Fruit fly (Drosophila melanogaster) whole organism, wandering third instar larva: ENCODE data around the gene FucTA.

ENCODE experiments used
- CG32264 ChIP-seq: fragments of 200-800 bp; sonication (Bioruptor generic); optimal IDR thresholded peaks from 2 replicates; lab custom pipeline; 2016; ENCODE audit warnings: missing biosample characterization, missing genetic modification characterization
- CG9705 ChIP-seq: fragments of 200-800 bp; sonication (Bioruptor generic); optimal IDR thresholded peaks from 2 replicates; lab custom pipeline; 2018; ENCODE audit warnings: missing biosample characterization, mild to moderate bottlenecking, missing genetic modification characterization
- CrebA ChIP-seq: fragments of 200-800 bp; sonication (Bioruptor generic); optimal IDR thresholded peaks from 2 replicates; lab custom pipeline; 2016; ENCODE audit warnings: missing biosample characterization, mild to moderate bottlenecking, missing genetic modification characterization, borderline replicate concordance
- Dfd ChIP-seq: fragments of >200 bp; optimal IDR thresholded peaks from 2 replicates; lab custom pipeline; 2017; ENCODE audit warnings: missing biosample characterization, missing genetic modification characterization
- Dif ChIP-seq: fragments of 200-275, 200-300 bp; sonication (Bioruptor generic); optimal IDR thresholded peaks from 2 replicates; lab custom pipeline; 2018; ENCODE audit warnings: missing biosample characterization, missing genetic modification characterization; ENCODE audit not compliant: partially characterized antibody
- GATAd ChIP-seq: sonication (Bioruptor generic); optimal IDR thresholded peaks from 2 replicates; lab custom pipeline; 2016; ENCODE audit warnings: missing biosample characterization, missing genetic modification characterization
- HLH106 ChIP-seq: fragments of 200-800 bp; optimal IDR thresholded peaks from 3 replicates; lab custom pipeline; 2019; ENCODE audit warnings: missing biosample characterization, mild to moderate bottlenecking, missing genetic modification characterization, moderate library complexity
- Hnf4 ChIP-seq: fragments of 200-800 bp; sonication (Bioruptor generic); optimal IDR thresholded peaks from 2 replicates; lab custom pipeline; 2016; ENCODE audit warnings: missing biosample characterization, mild to moderate bottlenecking, missing genetic modification characterization
- Hr78 ChIP-seq: fragments of >200 bp; optimal IDR thresholded peaks from 2 replicates; lab custom pipeline; 2017; ENCODE audit warnings: missing biosample characterization, missing genetic modification characterization
- Hr83 ChIP-seq: fragments of 200-300 bp; sonication (Bioruptor generic); optimal IDR thresholded peaks from 2 replicates; lab custom pipeline; 2016; ENCODE audit warnings: missing biosample characterization, mild to moderate bottlenecking, missing genetic modification characterization, moderate library complexity; ENCODE audit not compliant: poor library complexity, severe bottlenecking
- Jra ChIP-seq: sonication (Bioruptor generic); optimal IDR thresholded peaks from 2 replicates; lab custom pipeline; 2016; ENCODE audit warnings: missing biosample characterization, missing genetic modification characterization
- Mio ChIP-seq: sonication (Bioruptor generic); optimal IDR thresholded peaks from 2 replicates; lab custom pipeline; 2016; ENCODE audit warnings: missing biosample characterization, missing genetic modification characterization
- Myc ChIP-seq: fragments of >200 bp; optimal IDR thresholded peaks from 2 replicates; lab custom pipeline; 2017
- N ChIP-seq: fragments of >200 bp; optimal IDR thresholded peaks from 2 replicates; lab custom pipeline; 2018; ENCODE audit warnings: missing biosample characterization, missing external identifiers, missing genetic modification characterization
- OdsH ChIP-seq: fragments of 200-800 bp; sonication (Bioruptor generic); optimal IDR thresholded peaks from 2 replicates; lab custom pipeline; 2016; ENCODE audit warnings: missing biosample characterization, mild to moderate bottlenecking, missing genetic modification characterization
- Rel ChIP-seq, 2 experiments: fragments of 200-800 bp; sonication (Bioruptor generic) in 1 of 2; optimal IDR thresholded peaks; 2 replicates in 1 of 2; 3 replicates in 1 of 2; lab custom pipeline; 2016 to 2019; ENCODE audit warnings: mild to moderate bottlenecking in 2 of 2, missing biosample characterization in 2 of 2, missing genetic modification characterization in 2 of 2, moderate library complexity in 1 of 2
- Sp1 ChIP-seq: fragments of 200-800 bp; sonication (Bioruptor generic); optimal IDR thresholded peaks from 3 replicates; lab custom pipeline; 2019; ENCODE audit warnings: missing biosample characterization, mild to moderate bottlenecking, missing genetic modification characterization, moderate library complexity
- Vsx2 ChIP-seq: fragments of 200-300, 225-300 bp; sonication (Bioruptor generic); optimal IDR thresholded peaks from 2 replicates; lab custom pipeline; 2018; ENCODE audit warnings: missing biosample characterization, missing genetic modification characterization; ENCODE audit not compliant: partially characterized antibody
- br ChIP-seq: fragments of 200-800 bp; sonication (Bioruptor generic); optimal IDR thresholded peaks from 2 replicates; lab custom pipeline; 2016; ENCODE audit warnings: missing biosample characterization, missing genetic modification characterization
- brk ChIP-seq: fragments of 200-800 bp; sonication (Bioruptor generic); optimal IDR thresholded peaks from 2 replicates; lab custom pipeline; 2016; ENCODE audit warnings: missing biosample characterization, mild to moderate bottlenecking, missing genetic modification characterization
- dl ChIP-seq, 2 experiments: fragments of 175-275, 200-275 bp in 1 of 2; fragments of 200-275 bp in 1 of 2; sonication (Bioruptor generic); optimal IDR thresholded peaks; lab custom pipeline; 2018; ENCODE audit warnings: mild to moderate bottlenecking in 2 of 2, missing biosample characterization in 2 of 2, missing genetic modification characterization in 2 of 2, moderate library complexity in 2 of 2; ENCODE audit not compliant: partially characterized antibody in 2 of 2, insufficient read depth in 1 of 2
- dmrt93B ChIP-seq: fragments of 200-800 bp; sonication (Bioruptor generic); optimal IDR thresholded peaks from 2 replicates; lab custom pipeline; 2018; ENCODE audit warnings: missing biosample characterization, mild to moderate bottlenecking, missing genetic modification characterization
- dsf ChIP-seq: sonication (Bioruptor generic); optimal IDR thresholded peaks from 2 replicates; lab custom pipeline; 2016; ENCODE audit warnings: missing biosample characterization, missing genetic modification characterization, borderline replicate concordance
- ey ChIP-seq: fragments of 200-800 bp; sonication (Bioruptor generic); optimal IDR thresholded peaks from 2 replicates; lab custom pipeline; 2016; ENCODE audit warnings: missing biosample characterization, missing genetic modification characterization
- foxo ChIP-seq, 2 experiments: fragments of 200-800 bp; sonication (Bioruptor generic); optimal IDR thresholded peaks; 2 replicates in 1 of 2; 3 replicates in 1 of 2; lab custom pipeline; 2016 to 2017; ENCODE audit warnings: missing biosample characterization in 2 of 2, missing genetic modification characterization in 2 of 2
- fru ChIP-seq: fragments of 200-800 bp; sonication (Bioruptor generic); optimal IDR thresholded peaks from 3 replicates; lab custom pipeline; 2016; ENCODE audit warnings: missing biosample characterization, mild to moderate bottlenecking, missing genetic modification characterization
- h ChIP-seq: fragments of 200-800 bp; sonication (Bioruptor generic); optimal IDR thresholded peaks from 3 replicates; lab custom pipeline; 2016; ENCODE audit warnings: missing biosample characterization, mild to moderate bottlenecking, missing genetic modification characterization
- jim ChIP-seq: fragments of 175-275, 200-325 bp; sonication (Bioruptor generic); optimal IDR thresholded peaks from 2 replicates; lab custom pipeline; 2016; ENCODE audit warnings: missing biosample characterization, mild to moderate bottlenecking, missing genetic modification characterization
- lola ChIP-seq: fragments of >200 bp; optimal IDR thresholded peaks from 2 replicates; lab custom pipeline; 2017; ENCODE audit warnings: missing biosample characterization, missing genetic modification characterization
- pan ChIP-seq: fragments of >200 bp; optimal IDR thresholded peaks from 2 replicates; lab custom pipeline; 2017
- psq ChIP-seq: fragments of 200-800 bp; sonication (Bioruptor generic); optimal IDR thresholded peaks from 3 replicates; lab custom pipeline; 2017; ENCODE audit warnings: missing biosample characterization, mild to moderate bottlenecking, missing genetic modification characterization, moderate library complexity
- rgr ChIP-seq: fragments of 200-800 bp; sonication (Bioruptor generic); optimal IDR thresholded peaks from 3 replicates; lab custom pipeline; 2016; ENCODE audit warnings: missing biosample characterization, mild to moderate bottlenecking, missing genetic modification characterization
- sage ChIP-seq: fragments of 200-800 bp; sonication (Bioruptor generic); optimal IDR thresholded peaks from 2 replicates; lab custom pipeline; 2016; ENCODE audit warnings: missing biosample characterization, mild to moderate bottlenecking, missing genetic modification characterization
- sv ChIP-seq: fragments of 200-800 bp; sonication (Bioruptor generic); optimal IDR thresholded peaks from 3 replicates; lab custom pipeline; 2016; ENCODE audit warnings: missing biosample characterization, missing genetic modification characterization
- tai ChIP-seq: sonication (Bioruptor generic); optimal IDR thresholded peaks from 2 replicates; lab custom pipeline; 2016; ENCODE audit warnings: missing biosample characterization, missing genetic modification characterization
- usp ChIP-seq: fragments of >200 bp; optimal IDR thresholded peaks from 2 replicates; lab custom pipeline; 2017; ENCODE audit warnings: missing biosample characterization, missing genetic modification characterization
- woc ChIP-seq: sonication (Bioruptor generic); optimal IDR thresholded peaks from 2 replicates; lab custom pipeline; 2016; ENCODE audit warnings: missing biosample characterization, mild to moderate bottlenecking, missing genetic modification characterization

The FucTA gene

DNA sequence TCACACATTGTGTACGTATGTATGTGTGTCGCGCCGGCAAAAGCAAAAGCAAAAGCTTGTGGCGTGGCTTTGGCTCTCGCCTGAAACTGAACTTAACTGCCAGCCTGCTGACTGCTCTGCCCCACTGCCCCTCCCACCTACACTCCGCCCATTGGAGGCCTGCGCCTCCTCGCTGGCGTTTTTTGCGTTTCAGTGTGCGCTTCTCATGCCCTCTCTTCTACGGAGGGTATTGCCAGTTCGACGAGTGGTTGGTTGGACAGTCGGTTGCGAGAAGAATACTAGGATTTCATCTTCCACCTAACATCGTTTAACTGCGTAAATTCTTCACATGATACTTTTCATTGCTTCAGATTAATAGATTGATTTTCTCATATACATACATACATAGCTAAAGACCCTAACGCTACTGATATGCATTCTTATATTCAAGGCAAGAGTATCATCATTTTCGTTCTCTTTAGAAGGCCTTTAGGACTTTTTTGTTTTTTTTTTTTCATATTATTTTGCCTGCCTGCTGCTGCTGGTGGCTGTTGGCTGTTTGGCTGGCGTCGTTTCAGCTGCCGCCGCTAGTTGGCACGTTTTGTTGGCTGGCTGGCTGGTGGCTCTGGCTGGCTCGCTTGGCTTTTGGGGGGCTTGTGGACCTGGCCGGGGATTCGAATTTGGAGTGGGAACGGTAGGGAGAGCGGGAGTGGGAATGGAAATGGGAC, 41.9 kb upstream of the FucTA start (continued):
- TF ChIP-seq dmrt93B (GFP tag; lab: Kevin White, UChicago) = peak; percentile 78
- TF ChIP-seq brk (GFP tag; lab: Kevin White, UChicago) = peak; percentile 88
- peak; percentile 75 for TF ChIP-seq CG9705 (GFP tag; lab: Kevin White, UChicago)
- TF ChIP-seq, all 38 proteins: peak for 24

DNA sequence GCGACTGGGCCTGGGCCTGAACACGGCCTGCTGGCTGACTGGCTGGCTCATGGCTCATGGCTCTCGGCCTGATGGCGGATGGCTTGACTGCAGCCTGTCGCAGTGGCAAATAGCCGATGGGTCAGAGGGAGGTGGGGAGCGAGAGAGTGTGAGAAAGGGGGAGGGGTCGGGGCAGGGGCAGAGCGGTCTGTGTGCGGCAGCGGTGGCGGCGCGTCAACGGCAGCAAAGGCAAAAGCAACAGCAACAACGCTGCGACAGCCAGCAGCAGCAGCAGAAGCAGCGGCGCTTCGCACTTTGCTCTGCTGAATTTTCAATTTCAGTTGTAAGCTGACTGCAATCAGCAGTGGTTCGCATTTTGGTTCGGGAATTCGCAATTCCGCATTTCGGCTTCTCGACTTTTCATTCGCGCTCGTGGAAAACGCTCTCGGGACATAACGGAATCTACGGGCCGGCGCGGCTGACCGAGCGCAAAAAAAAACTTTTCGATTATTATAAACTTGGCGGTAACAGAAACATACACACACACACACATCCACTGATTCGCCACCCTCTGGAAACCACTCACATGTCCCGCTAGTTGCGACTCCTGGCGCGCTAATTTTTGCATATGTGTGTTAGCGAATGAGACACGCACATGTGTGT, 41.2 kb upstream of the FucTA start, which contains the start of gene CG45071:
Gene CG45071 (plus strand): TSS at position 317 of the 642 bp plus-strand sequence.
- TF ChIP-seq foxo (GFP tag; optimal IDR thresholded peaks at IDR 0.05; lab: Kevin White, UChicago) (no peak), pan (lab: Kevin White, UChicago) (no peak), GATAd (GFP tag; lab: Kevin White, UChicago) (no peak), Jra (GFP tag; lab: Kevin White, UChicago) (no peak)

DNA sequence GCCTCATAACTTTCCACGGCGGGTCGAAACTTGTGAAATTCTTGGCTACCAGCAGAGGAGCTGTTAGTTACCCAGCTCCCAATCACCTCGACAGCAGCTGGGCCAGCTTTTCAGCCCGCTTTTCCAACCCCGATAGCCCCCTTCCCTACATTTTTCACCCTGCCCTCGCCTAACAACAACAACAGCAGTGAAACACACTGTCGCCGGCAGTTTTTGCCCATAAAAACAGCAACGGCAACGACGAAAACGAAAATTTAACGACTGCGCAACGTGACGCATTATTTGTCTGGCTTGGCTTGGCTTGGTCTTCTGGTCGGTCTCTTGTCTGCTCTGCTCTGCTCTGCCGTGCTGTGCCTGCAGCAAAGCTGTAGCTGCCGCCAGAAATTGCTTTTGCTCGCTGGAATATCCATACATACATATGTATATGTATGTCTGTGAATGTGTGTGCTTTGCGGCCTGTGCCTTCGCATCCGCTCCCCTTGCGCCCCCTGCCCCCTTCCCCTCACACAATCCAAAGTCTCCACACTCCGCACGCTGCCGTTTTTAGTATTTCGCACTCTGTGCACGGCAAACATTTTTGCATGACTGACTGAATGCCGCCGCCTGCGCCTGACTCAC, 39.7 kb upstream of the FucTA start:
- peak in 1 of 2 experiments; percentile 30 for TF ChIP-seq dl (GFP tag; optimal IDR thresholded peaks at IDR 0.05; lab: Kevin White, UChicago; ENCODE audit: insufficient read depth in 1 of 2, partially characterized antibody in 2 of 2)
- no peak for TF ChIP-seq lola (GFP tag; lab: Kevin White, UChicago)
- no peak for TF ChIP-seq CrebA (GFP tag; lab: Kevin White, UChicago)
- peak; percentile 47 for TF ChIP-seq Dif (GFP tag; lab: Kevin White, UChicago)
- no peak for TF ChIP-seq sv (GFP tag; lab: Kevin White, UChicago)
- TF ChIP-seq, all 38 proteins: peak for 2

DNA sequence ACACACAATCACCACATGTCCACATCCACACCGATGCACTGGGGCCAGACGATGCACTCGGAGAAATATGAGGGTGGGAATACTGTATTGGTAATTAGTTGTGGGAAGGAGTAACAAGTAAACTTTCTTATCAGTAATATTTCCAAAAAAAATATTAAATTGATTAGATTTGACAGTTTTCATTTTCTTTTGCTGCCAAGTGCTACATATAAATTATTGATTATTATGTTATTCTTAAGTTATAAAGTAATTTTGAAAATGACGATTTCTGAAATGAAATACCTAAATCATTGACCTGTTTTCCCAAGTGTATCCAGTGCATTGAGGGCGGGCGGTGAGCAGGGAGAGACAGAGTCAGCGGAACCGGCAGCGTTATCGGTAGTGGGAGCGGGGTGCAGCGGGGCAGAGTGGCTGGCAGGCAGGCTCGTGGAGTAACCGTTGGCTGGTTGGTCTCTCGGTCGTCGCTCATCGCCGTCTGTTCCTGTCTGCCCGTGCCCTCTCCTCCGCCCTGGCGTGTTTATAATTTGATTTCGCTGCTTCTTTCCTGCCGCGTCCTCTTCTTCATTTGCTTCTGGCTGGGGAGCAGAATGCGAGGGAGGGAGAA, 39.1 kb upstream of the FucTA start:
- TF ChIP-seq dmrt93B (GFP tag; lab: Kevin White, UChicago) (peak; percentile 94), Dfd (GFP tag; lab: Kevin White, UChicago) (no peak), Hr78 (GFP tag; lab: Kevin White, UChicago) (no peak), Mio (GFP tag; lab: Kevin White, UChicago) (peak; percentile 40), ey (GFP tag; lab: Kevin White, UChicago) (peak; percentile 92), h (GFP tag; lab: Kevin White, UChicago) (peak; percentile 94), Hr83 (GFP tag; lab: Kevin White, UChicago) (peak; percentile 9), CG9705 (GFP tag; lab: Kevin White, UChicago) (peak; percentile 92), CrebA (GFP tag; lab: Kevin White, UChicago) (no peak), HLH106 (tag; lab: Kevin White, UChicago) (peak; percentile 96), Sp1 (GFP tag; lab: Kevin White, UChicago) (peak; percentile 97), br (peak; percentile 91), CG32264 (GFP tag; lab: Kevin White, UChicago) (peak; percentile 72), Hnf4 (GFP tag; lab: Kevin White, UChicago) (peak; percentile 81), tai (peak; percentile 83), lola (GFP tag; lab: Kevin White, UChicago) (no peak), pan (lab: Kevin White, UChicago) (no peak), foxo (GFP tag; optimal IDR thresholded peaks at IDR 0.05; lab: Kevin White, UChicago) (peak in 1 of 2 experiments; percentile 95), N (GFP tag; lab: Kevin White, UChicago) (no peak), sv (GFP tag; lab: Kevin White, UChicago) (no peak), sage (GFP tag; lab: Kevin White, UChicago) (peak; percentile 61), dsf (GFP tag; lab: Kevin White, UChicago) (peak; percentile 76), Rel (GFP tag; optimal IDR thresholded peaks at IDR 0.05; lab: Kevin White, UChicago) (peak; percentile 88), Rel (tag; optimal IDR thresholded peaks at IDR 0.05; lab: Kevin White, UChicago) (peak; percentile 47), woc (peak; percentile 97), Dif (GFP tag; lab: Kevin White, UChicago) (peak; percentile 12), rgr (GFP tag; lab: Kevin White, UChicago) (peak; percentile 93), Jra (GFP tag; lab: Kevin White, UChicago) (peak; percentile 85), fru (GFP tag; lab: Kevin White, UChicago) (peak; percentile 95), psq (GFP tag; lab: Kevin White, UChicago) (peak; percentile 96), Myc (lab: Kevin White, UChicago) (no peak), usp (GFP tag; lab: Kevin White, UChicago) (no peak), brk (GFP tag; lab: Kevin White, UChicago) (peak; percentile 93), Vsx2 (GFP tag; lab: Kevin White, UChicago) (no peak), GATAd (GFP tag; lab: Kevin White, UChicago) (no peak), jim (GFP tag; lab: Kevin White, UChicago) (no peak), OdsH (GFP tag; lab: Kevin White, UChicago) (peak; percentile 94), dl (GFP tag; optimal IDR thresholded peaks at IDR 0.05; lab: Kevin White, UChicago; ENCODE audit: insufficient read depth in 1 of 2, partially characterized antibody in 2 of 2) (peak in 1 of 2 experiments; percentile 17)
